Fruit fly (Drosophila melanogaster) whole organism, embryonic: Measurements from ENCODE around the gene Polr2I.

ENCODE experiments used
- Atf3 ChIP-seq: fragments of 200-800 bp; sonication (Bioruptor generic); optimal IDR thresholded peaks from 3 replicates; lab custom pipeline; 2016; ENCODE audit warnings: missing biosample characterization, missing genetic modification characterization
- CG12236 ChIP-seq: fragments of 200-800 bp; sonication (Bioruptor generic); optimal IDR thresholded peaks from 2 replicates; lab custom pipeline; 2016; ENCODE audit warnings: missing biosample characterization, missing genetic modification characterization
- CG12942 ChIP-seq: fragments of 200-800 bp; sonication (Bioruptor generic); optimal IDR thresholded peaks from 3 replicates; lab custom pipeline; 2016; ENCODE audit warnings: missing biosample characterization, missing genetic modification characterization
- CG14965 ChIP-seq: fragments of 200-800 bp; sonication (Bioruptor generic); optimal IDR thresholded peaks from 2 replicates; lab custom pipeline; 2016; ENCODE audit warnings: missing biosample characterization, missing genetic modification characterization, borderline replicate concordance
- CG15696 ChIP-seq: fragments of 200-800 bp; sonication (Bioruptor generic); optimal IDR thresholded peaks from 2 replicates; lab custom pipeline; 2019; ENCODE audit warnings: missing biosample characterization, mild to moderate bottlenecking, missing genetic modification characterization, moderate library complexity
- CG17361 ChIP-seq: fragments of 200-800 bp; sonication (Bioruptor generic); IDR thresholded peaks from 3 replicates; pipeline ENCODE4 v1.3.6; 2022; ENCODE audit warnings: missing biosample characterization, missing genetic modification characterization
- CG18011 ChIP-seq: fragments of 200-800 bp; sonication (Bioruptor generic); optimal IDR thresholded peaks from 2 replicates; lab custom pipeline; 2017; ENCODE audit warnings: missing biosample characterization, missing genetic modification characterization, mild to moderate bottlenecking, moderate library complexity, missing genotype
- CG2678 ChIP-seq: fragments of 200-800 bp; sonication (Bioruptor generic); optimal IDR thresholded peaks from 3 replicates; lab custom pipeline; 2019; ENCODE audit warnings: missing biosample characterization, mild to moderate bottlenecking, missing genetic modification characterization, moderate library complexity
- CG2712 ChIP-seq: fragments of 200-800 bp; optimal IDR thresholded peaks from 3 replicates; lab custom pipeline; 2019; ENCODE audit warnings: missing biosample characterization, mild to moderate bottlenecking, missing genetic modification characterization, moderate library complexity
- CG30020 ChIP-seq: fragments of 200-800 bp; optimal IDR thresholded peaks from 2 replicates; lab custom pipeline; 2019; ENCODE audit warnings: missing biosample characterization, mild to moderate bottlenecking, missing genetic modification characterization, moderate library complexity
- CG30403 ChIP-seq: fragments of 200-800 bp; sonication (Bioruptor generic); optimal IDR thresholded peaks from 3 replicates; lab custom pipeline; 2016; ENCODE audit warnings: missing biosample characterization, missing genetic modification characterization
- CG33557 ChIP-seq: fragments of 200-800 bp; sonication (Bioruptor generic); optimal IDR thresholded peaks from 2 replicates; lab custom pipeline; 2019; ENCODE audit warnings: missing biosample characterization, mild to moderate bottlenecking, missing genetic modification characterization, moderate library complexity
- CG4617 ChIP-seq: fragments of 200-800 bp; sonication (Bioruptor generic); optimal IDR thresholded peaks from 3 replicates; lab custom pipeline; 2016; ENCODE audit warnings: missing biosample characterization, missing genetic modification characterization, borderline replicate concordance
- CG4707 ChIP-seq: fragments of 200-800 bp; sonication (Bioruptor generic); optimal IDR thresholded peaks from 2 replicates; lab custom pipeline; 2018; ENCODE audit warnings: missing biosample characterization, mild to moderate bottlenecking, missing genetic modification characterization, moderate library complexity
- CG6689 ChIP-seq: fragments of 200-800 bp; sonication (Bioruptor generic); IDR thresholded peaks from 2 replicates; pipeline ENCODE4 v1.3.6; 2022; ENCODE audit warnings: missing biosample characterization, missing genetic modification characterization
- CG7357 ChIP-seq: fragments of 200-800 bp; sonication (Bioruptor generic); IDR thresholded peaks from 3 replicates; pipeline ENCODE4 v1.3.6; 2022; ENCODE audit warnings: missing biosample characterization, missing genetic modification characterization
- CG9727 ChIP-seq: fragments of 200-800 bp; sonication (Bioruptor generic); optimal IDR thresholded peaks from 3 replicates; lab custom pipeline; 2017; ENCODE audit warnings: missing biosample characterization, mild to moderate bottlenecking, missing genetic modification characterization
- Dip2 ChIP-seq: fragments of 200-800 bp; sonication (Bioruptor generic); IDR thresholded peaks from 2 replicates; pipeline ENCODE4 v1.3.6; 2022; ENCODE audit warnings: missing biosample characterization, missing genetic modification characterization
- GATAe ChIP-seq: fragments of 200-800 bp; sonication (Bioruptor generic); conservative IDR thresholded peaks from 2 replicates; pipeline ENCODE4 v1.3.6; 2022; ENCODE audit warnings: missing biosample characterization, missing genetic modification characterization
- HHEX ChIP-seq: fragments of 200-800 bp; sonication (Bioruptor generic); optimal IDR thresholded peaks from 3 replicates; lab custom pipeline; 2017; ENCODE audit warnings: missing biosample characterization, mild to moderate bottlenecking, missing genetic modification characterization, missing genetic modification reagents
- HmgD ChIP-seq: fragments of 200-800 bp; sonication (Bioruptor generic); optimal IDR thresholded peaks from 3 replicates; lab custom pipeline; 2016; ENCODE audit warnings: missing biosample characterization, missing genetic modification characterization
- Hmr ChIP-seq: fragments of 200-800 bp; sonication (Bioruptor generic); optimal IDR thresholded peaks from 3 replicates; lab custom pipeline; 2017; ENCODE audit warnings: mild to moderate bottlenecking, missing biosample characterization, missing genetic modification reagents, missing genetic modification characterization
- Hsf ChIP-seq: fragments of 200-800 bp; sonication (Bioruptor generic); optimal IDR thresholded peaks from 3 replicates; lab custom pipeline; 2016; ENCODE audit warnings: missing biosample characterization, missing genetic modification characterization
- Jarid2 ChIP-seq: fragments of 200-800 bp; sonication (Bioruptor generic); optimal IDR thresholded peaks from 3 replicates; lab custom pipeline; 2017; ENCODE audit warnings: mild to moderate bottlenecking, missing biosample characterization, missing genetic modification reagents, missing genetic modification characterization
- MBD-R2 ChIP-seq: fragments of 200-800 bp; sonication (Bioruptor generic); IDR thresholded peaks from 2 replicates; pipeline ENCODE4 v1.3.6; 2022; ENCODE audit warnings: missing biosample characterization, missing genetic modification characterization
- Nf-YB ChIP-seq: fragments of 200-800 bp; sonication (Bioruptor generic); optimal IDR thresholded peaks from 3 replicates; lab custom pipeline; 2019; ENCODE audit warnings: missing biosample characterization, mild to moderate bottlenecking, missing genetic modification characterization, moderate library complexity
- Spps ChIP-seq: fragments of 200-800 bp; sonication (Bioruptor generic); optimal IDR thresholded peaks from 2 replicates; lab custom pipeline; 2018; ENCODE audit warnings: missing biosample characterization, mild to moderate bottlenecking, missing genetic modification characterization
- Stat92E ChIP-seq, 3 experiments: fragments of >200 bp in 2 of 3; fragments of 200-800 bp in 1 of 3; sonication (Bioruptor generic) in 1 of 3; optimal IDR thresholded peaks; 2 replicates each; lab custom pipeline; 2017 to 2019; ENCODE audit warnings: missing biosample characterization in 3 of 3, missing genetic modification characterization in 3 of 3, mild to moderate bottlenecking in 1 of 3, moderate library complexity in 1 of 3
- ase ChIP-seq: fragments of 200-800 bp; sonication (Bioruptor generic); IDR thresholded peaks from 3 replicates; pipeline ENCODE4 v1.3.6; 2022; ENCODE audit warnings: missing biosample characterization, missing genetic modification characterization
- bowl ChIP-seq: fragments of 200-800 bp; sonication (Bioruptor generic); IDR thresholded peaks from 2 replicates; pipeline ENCODE4 v1.3.6; 2022; ENCODE audit warnings: missing biosample characterization, missing genetic modification characterization
- dan ChIP-seq: fragments of 200-800 bp; sonication (Bioruptor generic); IDR thresholded peaks from 2 replicates; pipeline ENCODE4 v1.3.6; 2022; ENCODE audit warnings: missing biosample characterization, missing genetic modification characterization
- dpn ChIP-seq, 2 experiments: fragments of 200-800 bp; sonication (Bioruptor generic); optimal IDR thresholded peaks; 3 replicates each; lab custom pipeline; 2016; ENCODE audit warnings: missing biosample characterization in 2 of 2, missing genetic modification characterization in 2 of 2
- eyg ChIP-seq: fragments of 200-800 bp; sonication (Bioruptor generic); optimal IDR thresholded peaks from 3 replicates; lab custom pipeline; 2016; ENCODE audit warnings: missing biosample characterization, missing genetic modification characterization
- fd3F ChIP-seq: fragments of 200-800 bp; sonication (Bioruptor generic); optimal IDR thresholded peaks from 2 replicates; lab custom pipeline; 2018; ENCODE audit warnings: missing biosample characterization, mild to moderate bottlenecking, missing genetic modification characterization, moderate library complexity
- fru ChIP-seq: fragments of >200 bp; optimal IDR thresholded peaks from 2 replicates; lab custom pipeline; 2017
- grn ChIP-seq: fragments of 200-800 bp; sonication (Bioruptor generic); optimal IDR thresholded peaks from 3 replicates; lab custom pipeline; 2017; ENCODE audit warnings: missing biosample characterization, missing genetic modification characterization
- her ChIP-seq: fragments of 200-800 bp; sonication (Bioruptor generic); optimal IDR thresholded peaks from 2 replicates; lab custom pipeline; 2016; ENCODE audit warnings: missing biosample characterization, missing genetic modification characterization
- kay ChIP-seq: fragments of 200-800 bp; sonication (Bioruptor generic); optimal IDR thresholded peaks from 2 replicates; lab custom pipeline; 2016; ENCODE audit warnings: missing biosample characterization, missing genetic modification characterization
- klu ChIP-seq: fragments of 200-800 bp; sonication (Bioruptor generic); IDR thresholded peaks from 2 replicates; pipeline ENCODE4 v1.3.6; 2022; ENCODE audit warnings: missing biosample characterization, missing genetic modification characterization
- lov ChIP-seq, 2 experiments: fragments of 200-800 bp in 1 of 2; fragments of >200 bp in 1 of 2; sonication (Bioruptor generic) in 1 of 2; IDR thresholded peaks in 1 of 2; optimal IDR thresholded peaks in 1 of 2; 2 replicates in 1 of 2; 3 replicates in 1 of 2; pipeline versions ENCODE4 v1.3.6 to Lab custom; 2017 to 2022; ENCODE audit warnings: missing biosample characterization in 1 of 2, missing genetic modification characterization in 1 of 2
- mam ChIP-seq: fragments of 200-800 bp; sonication (Bioruptor generic); optimal IDR thresholded peaks from 3 replicates; lab custom pipeline; 2016; ENCODE audit warnings: missing biosample characterization, missing genetic modification characterization
- oc ChIP-seq: fragments of 200-800 bp; sonication (Bioruptor generic); optimal IDR thresholded peaks from 2 replicates; lab custom pipeline; 2018; ENCODE audit warnings: missing biosample characterization, mild to moderate bottlenecking, missing genetic modification characterization, moderate library complexity
- pb ChIP-seq: fragments of 200-800 bp; sonication (Bioruptor generic); optimal IDR thresholded peaks from 3 replicates; lab custom pipeline; 2016; ENCODE audit warnings: missing biosample characterization, missing genetic modification characterization
- ranshi ChIP-seq: fragments of 200-800 bp; sonication (Bioruptor generic); IDR thresholded peaks from 2 replicates; pipeline ENCODE4 v1.3.6; 2022; ENCODE audit warnings: missing biosample characterization, missing genetic modification characterization
- shn ChIP-seq: fragments of 200-800 bp; sonication (Bioruptor generic); optimal IDR thresholded peaks from 3 replicates; lab custom pipeline; 2016; ENCODE audit warnings: missing biosample characterization, missing genetic modification characterization
- sim ChIP-seq: fragments of 200-800 bp; sonication (Bioruptor generic); IDR thresholded peaks from 2 replicates; pipeline ENCODE4 v1.3.6; 2022; ENCODE audit warnings: missing biosample characterization, missing genetic modification characterization
- tna ChIP-seq: fragments of 200-800 bp; sonication (Bioruptor generic); IDR thresholded peaks from 2 replicates; pipeline ENCODE4 v1.3.6; 2022; ENCODE audit warnings: missing biosample characterization, missing genetic modification characterization; ENCODE audit not compliant: partially characterized antibody
- tup ChIP-seq: fragments of 200-800 bp; sonication (Bioruptor generic); optimal IDR thresholded peaks from 2 replicates; lab custom pipeline; 2016; ENCODE audit warnings: missing biosample characterization, mild to moderate bottlenecking, missing genetic modification characterization, moderate library complexity
- vfl ChIP-seq: fragments of 200-800 bp; sonication (Bioruptor generic); optimal IDR thresholded peaks from 2 replicates; lab custom pipeline; 2016; ENCODE audit warnings: missing biosample characterization, missing genetic modification characterization
- wek ChIP-seq: fragments of 200-800 bp; sonication (Bioruptor generic); optimal IDR thresholded peaks from 3 replicates; lab custom pipeline; 2018; ENCODE audit warnings: missing biosample characterization, mild to moderate bottlenecking, missing genetic modification characterization, moderate library complexity

Polr2I gene

DNA sequence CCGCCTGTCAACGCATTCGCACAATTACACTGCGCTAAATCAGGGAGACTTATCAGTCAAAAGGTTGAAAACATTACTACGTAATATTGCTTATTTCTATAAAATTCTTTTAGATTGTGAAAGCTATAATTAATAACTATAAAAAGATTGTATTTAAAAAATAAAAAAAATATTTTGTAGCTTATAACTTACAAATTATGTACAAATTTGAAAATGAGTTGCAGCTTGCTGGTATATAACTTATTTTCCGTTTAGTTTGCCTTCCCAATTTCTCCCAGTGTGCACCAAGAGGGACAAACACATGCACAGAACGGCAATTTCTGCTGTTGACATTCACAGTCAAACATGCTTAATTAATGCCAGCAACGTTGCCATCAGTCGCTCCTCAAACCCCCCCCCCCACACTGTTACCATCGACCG is 44.9 kb downstream of the Polr2I start (continued):
- TF ChIP-seq fd3F (GFP tag; lab: Kevin White, UChicago) (peak; percentile 42), CG7357 (GFP tag; lab: Robert Waterston, UW) (peak; percentile 64; the same call in 1 of the 3 replicates), Atf3 (GFP tag; lab: Kevin White, UChicago) (no peak), HHEX (peak; percentile 72), Jarid2 (GFP tag; lab: Kevin White, UChicago) (peak; percentile 44), Dip2 (GFP tag; lab: Robert Waterston, UW) (no peak), GATAe (GFP tag; lab: Robert Waterston, UW) (0 out of 2 replicates have a peak, but pooled peaks have one; percentile 16), mam (GFP tag; lab: Kevin White, UChicago) (no peak), CG12942 (peak; percentile 30), wek (GFP tag; lab: Kevin White, UChicago) (no peak), dan (GFP tag; lab: Robert Waterston, UW) (no peak), CG12236 (GFP tag; lab: Kevin White, UChicago) (no peak), CG17361 (GFP tag; lab: Robert Waterston, UW) (peak; percentile 89), sim (GFP tag; lab: Robert Waterston, UW) (peak; percentile 18; the same call in 1 of the 2 replicates), ranshi (GFP tag; lab: Robert Waterston, UW) (peak; percentile 54), fru (lab: Kevin White, UChicago) (no peak), shn (GFP tag; lab: Kevin White, UChicago) (no peak), eyg (GFP tag; lab: Kevin White, UChicago) (no peak), ase (GFP tag; lab: Robert Waterston, UW) (peak; percentile 71; the same call in 1 of the 3 replicates), HmgD (GFP tag; lab: Kevin White, UChicago) (no peak), MBD-R2 (no peak), CG6689 (GFP tag; lab: Robert Waterston, UW) (peak; percentile 75), vfl (GFP tag; lab: Kevin White, UChicago) (no peak), CG2712 (peak; percentile 88), CG18011 (GFP tag; lab: Kevin White, UChicago) (no peak), Nf-YB (peak; percentile 24), CG2678 (tag; lab: Kevin White, UChicago) (peak; percentile 89), CG9727 (peak; percentile 78), kay (GFP tag; lab: Kevin White, UChicago) (no peak), pb (GFP tag; lab: Kevin White, UChicago) (no peak), CG30020 (peak; percentile 5), CG14965 (GFP tag; lab: Kevin White, UChicago) (no peak), CG4707 (GFP tag; lab: Kevin White, UChicago) (no peak), CG15696 (tag; lab: Kevin White, UChicago) (peak; percentile 32), CG4617 (GFP tag; lab: Kevin White, UChicago) (no peak), Spps (tag; lab: Kevin White, UChicago) (peak; percentile 48), Stat92E (GFP tag; optimal IDR thresholded peaks at IDR 0.05; lab: Kevin White, UChicago) (no peak), CG30403 (GFP tag; lab: Kevin White, UChicago) (peak; percentile 63), lov (optimal IDR thresholded peaks at IDR 0.05; lab: Kevin White, UChicago) (no peak), lov (GFP tag; IDR thresholded peaks at IDR 0.05; lab: Robert Waterston, UW) (no peak), bowl (GFP tag; lab: Robert Waterston, UW) (no peak), klu (GFP tag; lab: Robert Waterston, UW) (peak; percentile 42; the same call in 1 of the 2 replicates), Hsf (GFP tag; lab: Kevin White, UChicago) (peak; percentile 4), dpn (GFP tag; optimal IDR thresholded peaks at IDR 0.05; lab: Kevin White, UChicago) (peak in 1 of 2 experiments; percentile 38), tna (GFP tag; lab: Robert Waterston, UW) (no peak), tup (GFP tag; lab: Kevin White, UChicago) (no peak), oc (tag; lab: Kevin White, UChicago) (peak; percentile 16), grn (GFP tag; lab: Kevin White, UChicago) (no peak), her (no peak), CG33557 (no peak), Hmr (GFP tag; lab: Kevin White, UChicago) (peak; percentile 75)
